Worm (Caenorhabditis elegans) whole organism, L4 larva: ENCODE results near the gene srsx-15.

ENCODE experiments used
- F37D6.2 ChIP-seq: sonication (generic microtip); optimal IDR thresholded peaks from 2 replicates; lab custom pipeline; 2016; ENCODE audit warnings: mild to moderate bottlenecking, missing genetic modification characterization, missing compliant biosample characterization
- F49E8.2 ChIP-seq: sonication (generic microtip); optimal IDR thresholded peaks from 2 replicates; lab custom pipeline; 2016; ENCODE audit warnings: missing compliant biosample characterization, mild to moderate bottlenecking, missing genetic modification characterization, borderline replicate concordance
- T26A8.4 ChIP-seq: fragments of 200-800 bp; sonication (Bioruptor generic); IDR thresholded peaks from 2 replicates; pipeline ENCODE4 v1.3.6; 2022; ENCODE audit warnings: missing genetic modification characterization, missing compliant biosample characterization
- Y48G9A.11 ChIP-seq: fragments of 200-800 bp; sonication (Bioruptor generic); IDR thresholded peaks from 2 replicates; pipeline ENCODE4 v1.3.6; 2022; ENCODE audit warnings: missing genetic modification reagents, missing genetic modification characterization, missing compliant biosample characterization
- Y5F2A.4 ChIP-seq: fragments of 200-800 bp; sonication (Bioruptor generic); optimal IDR thresholded peaks from 2 replicates; lab custom pipeline; 2018; ENCODE audit warnings: mild to moderate bottlenecking, missing genetic modification characterization, missing compliant biosample characterization
- aly-2 ChIP-seq: sonication (generic microtip); optimal IDR thresholded peaks from 2 replicates; lab custom pipeline; 2018; ENCODE audit warnings: missing biosample characterization, missing genetic modification characterization
- ama-1 ChIP-seq: fragments of 150-350 bp; optimal IDR thresholded peaks from 2 replicates; lab custom pipeline; 2014; ENCODE audit warnings: inconsistent platforms, mixed read lengths
- ceh-20 ChIP-seq: fragments of 200-800 bp; sonication (Bioruptor generic); IDR thresholded peaks from 2 replicates; pipeline ENCODE4 v1.3.6; 2022; ENCODE audit warnings: missing genetic modification reagents, missing genetic modification characterization, missing compliant biosample characterization
- ceh-28 ChIP-seq: fragments of 150-350 bp; optimal IDR thresholded peaks from 2 replicates; lab custom pipeline; 2014; ENCODE audit warnings: missing biosample characterization, missing genetic modification reagents, missing genetic modification characterization
- ces-1 ChIP-seq: fragments of 150-350 bp; sonication (generic microtip); optimal IDR thresholded peaks from 4 replicates; lab custom pipeline; 2014; ENCODE audit warnings: missing biosample characterization, missing genetic modification reagents, missing genetic modification characterization
- cey-2 ChIP-seq: sonication (generic microtip); optimal IDR thresholded peaks from 3 replicates; lab custom pipeline; 2017; ENCODE audit warnings: missing genetic modification characterization, mild to moderate bottlenecking, missing compliant biosample characterization, antibody characterized with exemption, borderline replicate concordance; ENCODE audit not compliant: insufficient read depth
- daf-19 ChIP-seq: fragments of 200-800 bp; sonication (Bioruptor generic); conservative IDR thresholded peaks from 2 replicates; pipeline ENCODE4 v1.3.6; 2022; ENCODE audit warnings: missing genetic modification characterization, missing compliant biosample characterization
- dmd-6 ChIP-seq: fragments of 200-800 bp; sonication (Bioruptor generic); IDR thresholded peaks from 2 replicates; pipeline ENCODE4 v1.3.6; 2022; ENCODE audit warnings: missing genetic modification reagents, missing genetic modification characterization, missing compliant biosample characterization
- dve-1 ChIP-seq: sonication (generic microtip); optimal IDR thresholded peaks from 2 replicates; lab custom pipeline; 2017; ENCODE audit warnings: antibody characterized with exemption, mild to moderate bottlenecking, missing genetic modification characterization, missing compliant biosample characterization; ENCODE audit not compliant: insufficient read depth
- lim-7 ChIP-seq: fragments of 200-800 bp; sonication (Bioruptor generic); IDR thresholded peaks from 2 replicates; pipeline ENCODE4 v1.3.6; 2022; ENCODE audit warnings: missing genetic modification characterization, missing compliant biosample characterization
- lin-39 ChIP-seq: fragments of 150-350 bp; optimal IDR thresholded peaks from 2 replicates; lab custom pipeline; 2014; ENCODE audit warnings: missing biosample characterization, missing genetic modification reagents, missing genetic modification characterization
- lir-3 ChIP-seq: sonication (generic microtip); optimal IDR thresholded peaks from 2 replicates; lab custom pipeline; 2016; ENCODE audit warnings: mild to moderate bottlenecking, missing genetic modification characterization, missing compliant biosample characterization
- lsy-2 ChIP-seq, 2 experiments: fragments of 150-350 bp in 1 of 2; sonication (generic microtip) in 1 of 2; optimal IDR thresholded peaks; 2 replicates each; lab custom pipeline; 2014 to 2017; ENCODE audit warnings: missing biosample characterization in 2 of 2, missing genetic modification characterization in 2 of 2
- nhr-25 ChIP-seq: sonication (generic microtip); optimal IDR thresholded peaks from 2 replicates; lab custom pipeline; 2017; ENCODE audit warnings: missing genetic modification characterization, mild to moderate bottlenecking, missing compliant biosample characterization, antibody characterized with exemption, moderate library complexity, borderline replicate concordance; ENCODE audit not compliant: insufficient read depth
- nhr-28 ChIP-seq: fragments of 150-350 bp; optimal IDR thresholded peaks from 2 replicates; lab custom pipeline; 2014; ENCODE audit warnings: missing biosample characterization, missing genetic modification characterization
- nhr-41 ChIP-seq: fragments of 200-800 bp; sonication (Bioruptor generic); IDR thresholded peaks from 2 replicates; pipeline ENCODE4 v1.3.6; 2022; ENCODE audit warnings: missing genetic modification reagents, missing genetic modification characterization, missing compliant biosample characterization
- nhr-42 ChIP-seq: fragments of 200-800 bp; sonication (Bioruptor generic); IDR thresholded peaks from 2 replicates; pipeline ENCODE4 v1.3.6; 2022; ENCODE audit warnings: missing genetic modification characterization, missing compliant biosample characterization
- nhr-6 ChIP-seq: fragments of 150-350 bp; optimal IDR thresholded peaks from 2 replicates; lab custom pipeline; 2014; ENCODE audit warnings: missing biosample characterization, missing genetic modification characterization
- nhr-77 ChIP-seq: fragments of 150-350 bp; optimal IDR thresholded peaks from 2 replicates; lab custom pipeline; 2014; ENCODE audit warnings: missing biosample characterization, missing genetic modification characterization
- pha-4 ChIP-seq, 2 experiments: fragments of 150-350 bp in 1 of 2; fragments of 200-800 bp in 1 of 2; sonication (Bioruptor generic) in 1 of 2; IDR thresholded peaks in 1 of 2; optimal IDR thresholded peaks in 1 of 2; 2 replicates each; pipeline versions ENCODE4 v1.3.6 to Lab custom; 2014 to 2022; ENCODE audit warnings: missing genetic modification characterization in 2 of 2, missing genetic modification reagents in 2 of 2, missing biosample characterization in 1 of 2, missing compliant biosample characterization in 1 of 2
- saeg-2 ChIP-seq: fragments of 200-800 bp; sonication (Bioruptor generic); IDR thresholded peaks from 2 replicates; pipeline ENCODE4 v1.3.6; 2022; ENCODE audit warnings: missing genetic modification reagents, missing genetic modification characterization, missing compliant biosample characterization
- skn-1 ChIP-seq: fragments of 150-350 bp; optimal IDR thresholded peaks from 2 replicates; lab custom pipeline; 2014; ENCODE audit warnings: missing biosample characterization, missing genetic modification characterization
- snpc-4 ChIP-seq: fragments of 150-350 bp; optimal IDR thresholded peaks from 2 replicates; lab custom pipeline; 2014; ENCODE audit warnings: missing biosample characterization, missing genetic modification characterization
- spr-3 ChIP-seq: fragments of 200-800 bp; sonication (Bioruptor generic); optimal IDR thresholded peaks from 2 replicates; lab custom pipeline; 2018; ENCODE audit warnings: mild to moderate bottlenecking, missing genetic modification characterization, missing compliant biosample characterization
- unc-130 ChIP-seq: sonication (generic microtip); optimal IDR thresholded peaks from 2 replicates; lab custom pipeline; 2016; ENCODE audit warnings: missing genetic modification reagents, missing genetic modification characterization, missing compliant biosample characterization
- unc-62 ChIP-seq, 3 experiments: fragments of 150-350 bp in 1 of 3; sonication (generic microtip); optimal IDR thresholded peaks in 2 of 3; peaks in 1 of 3; 1 replicate in 1 of 3; 2 replicates in 2 of 3; lab custom pipeline; 2014 to 2017; ENCODE audit warnings: missing biosample characterization in 3 of 3, missing genetic modification characterization in 3 of 3, missing genetic modification reagents in 3 of 3, missing genotype in 1 of 3
- zag-1 ChIP-seq: fragments of 150-350 bp; optimal IDR thresholded peaks from 2 replicates; lab custom pipeline; 2014; ENCODE audit warnings: missing biosample characterization, missing genetic modification characterization
- zfp-2 ChIP-seq: sonication (generic microtip); optimal IDR thresholded peaks from 2 replicates; lab custom pipeline; 2016; ENCODE audit warnings: mild to moderate bottlenecking, missing genetic modification characterization, missing compliant biosample characterization
- zip-2 ChIP-seq: fragments of 150-350 bp; optimal IDR thresholded peaks from 2 replicates; lab custom pipeline; 2014; ENCODE audit warnings: missing biosample characterization, missing genetic modification characterization

The srsx-15 gene

DNA sequence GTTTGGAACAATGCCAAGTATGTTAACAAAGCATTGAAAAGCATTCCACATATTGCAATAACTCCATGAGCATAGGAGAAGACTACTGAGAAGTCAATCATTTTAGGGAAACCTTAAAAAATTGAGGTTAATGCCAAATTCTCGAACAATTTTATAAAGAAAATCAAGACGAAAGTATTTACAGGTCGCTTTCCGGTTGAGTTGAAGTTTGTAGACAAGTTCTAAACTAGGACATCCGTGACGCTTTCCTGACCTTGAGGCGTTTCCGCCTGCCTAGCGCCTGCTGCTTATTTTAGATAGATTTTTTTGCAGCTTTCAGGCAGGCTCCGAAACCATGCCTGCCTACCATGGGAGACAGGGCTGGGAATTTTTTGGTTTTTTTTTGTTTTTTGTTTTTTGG is 11.9 kb upstream of the srsx-15 start, which contains the start of gene srd-13:
Gene srd-13 (minus strand): TSS at position 101 of the 400 bp plus-strand sequence.
- TF ChIP-seq snpc-4 (tag; lab: Kevin White, UChicago) (no peak), Y48G9A.11 (GFP tag; lab: Robert Waterston, UW) (no peak), ceh-20 (GFP tag; lab: Robert Waterston, UW) (no peak), nhr-41 (GFP tag; lab: Robert Waterston, UW) (no peak), zag-1 (no peak), nhr-77 (tag; lab: Kevin White, UChicago) (no peak), F37D6.2 (tag; lab: Kevin White, UChicago) (no peak), lir-3 (tag; lab: Kevin White, UChicago) (no peak), nhr-28 (tag; lab: Kevin White, UChicago) (no peak), nhr-6 (tag; lab: Kevin White, UChicago) (no peak), T26A8.4 (GFP tag; lab: Robert Waterston, UW) (no peak)
- TF ChIP-seq, all 104 proteins: peak for 0

DNA sequence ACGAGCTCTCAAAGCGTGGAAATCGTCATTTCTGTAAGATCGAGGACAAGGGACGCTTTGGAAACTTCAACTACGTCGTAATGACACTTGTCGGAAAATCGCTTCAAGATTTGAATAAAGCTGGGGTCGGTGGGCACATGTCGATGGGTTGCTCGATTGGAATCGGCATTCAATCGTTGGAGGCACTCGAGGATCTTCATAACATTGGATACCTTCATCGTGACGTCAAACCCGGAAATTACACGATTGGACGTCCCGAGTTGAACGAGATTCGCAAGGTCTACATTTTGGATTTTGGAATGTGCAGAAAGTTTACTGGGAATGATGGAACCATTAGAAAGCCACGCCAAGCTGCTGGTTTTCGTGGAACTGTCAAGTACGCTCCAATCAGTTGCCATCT is 8.9 kb upstream of the srsx-15 start:
- peak in 1 of 2 experiments; percentile 96 for TF ChIP-seq unc-62 (GFP tag; optimal IDR thresholded peaks at IDR 0.05 in 1 of 2; lab: Kevin White, UChicago)
- TF ChIP-seq unc-62 (tag; optimal IDR thresholded peaks at IDR 0.05; lab: Kevin White, UChicago), result no peak
- no peak for TF ChIP-seq F37D6.2 (tag; lab: Kevin White, UChicago)

DNA sequence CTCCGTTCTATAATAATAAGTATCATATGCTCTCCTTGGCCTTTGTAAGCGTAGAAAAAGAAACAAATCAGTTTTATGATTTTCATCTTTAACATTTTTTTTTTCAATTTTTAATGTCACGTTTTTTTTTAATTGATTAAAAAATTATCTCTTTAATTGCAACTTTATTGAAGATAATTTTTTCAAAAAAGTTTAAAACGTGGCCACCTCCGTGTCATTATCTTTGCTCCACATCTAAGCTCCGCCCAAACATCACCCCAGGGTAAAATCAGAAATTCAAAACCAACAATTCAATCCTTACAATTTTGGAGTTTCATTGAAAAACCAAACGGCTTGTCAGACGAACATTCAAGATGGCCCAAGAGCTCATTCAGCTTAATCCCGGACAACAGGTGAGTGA is 8.0 kb upstream of the srsx-15 start, which contains the start of gene ttbk-8.2:
Gene ttbk-8.2 (plus strand): TSS at position 301 of the 400 bp plus-strand sequence.
- no peak for TF ChIP-seq spr-3 (GFP tag; lab: Kevin White, UChicago)
- TF ChIP-seq cey-2 (tag; lab: Kevin White, UChicago), result no peak
- no peak for TF ChIP-seq daf-19 (GFP tag; lab: Robert Waterston, UW)
- TF ChIP-seq nhr-25 (tag; lab: Kevin White, UChicago), result no peak
- no peak for TF ChIP-seq zip-2 (tag; lab: Kevin White, UChicago)
- TF ChIP-seq nhr-42 (GFP tag; lab: Robert Waterston, UW), result no peak
- no peak for TF ChIP-seq lsy-2 (tag; optimal IDR thresholded peaks at IDR 0.05; lab: Kevin White, UChicago)
- no peak for TF ChIP-seq dmd-6
- TF ChIP-seq dve-1 (tag; lab: Kevin White, UChicago), result no peak
- no peak for TF ChIP-seq ceh-28 (tag; lab: Kevin White, UChicago)
- no peak for TF ChIP-seq aly-2 (tag; lab: Kevin White, UChicago)
- no peak for TF ChIP-seq zfp-2 (tag; lab: Kevin White, UChicago)
- TF ChIP-seq, all 104 proteins: peak for 0

DNA sequence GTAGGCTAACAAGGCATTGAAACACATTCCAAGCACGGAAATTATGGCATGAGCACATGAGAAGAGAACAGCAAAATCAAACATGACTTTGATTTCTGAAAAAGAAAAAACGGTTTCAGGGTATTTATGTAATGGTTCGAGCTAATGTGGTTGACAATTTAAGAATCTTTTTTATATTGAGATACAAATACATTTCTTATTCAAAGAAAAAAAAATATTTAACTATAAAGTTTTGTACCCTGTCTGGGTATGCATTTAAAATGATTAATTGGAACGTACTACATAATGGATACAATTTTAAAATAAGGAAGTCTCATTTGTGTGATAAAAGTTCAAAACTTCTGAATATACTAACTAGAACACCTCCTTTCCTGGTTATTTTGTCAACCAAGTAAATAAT is 6.5 kb upstream of the srsx-15 start, which contains the start of gene srd-12:
Gene srd-12 (minus strand): TSS at position 101 of the 400 bp plus-strand sequence.
- TF ChIP-seq daf-19 (GFP tag; lab: Robert Waterston, UW), result no peak
- TF ChIP-seq lin-39 (tag; lab: Kevin White, UChicago), result no peak
- no peak for TF ChIP-seq lim-7 (GFP tag; lab: Robert Waterston, UW)
- TF ChIP-seq ama-1 (lab: Kevin White, UChicago), result no peak
- TF ChIP-seq ces-1 (GFP tag; lab: Kevin White, UChicago), result no peak

DNA sequence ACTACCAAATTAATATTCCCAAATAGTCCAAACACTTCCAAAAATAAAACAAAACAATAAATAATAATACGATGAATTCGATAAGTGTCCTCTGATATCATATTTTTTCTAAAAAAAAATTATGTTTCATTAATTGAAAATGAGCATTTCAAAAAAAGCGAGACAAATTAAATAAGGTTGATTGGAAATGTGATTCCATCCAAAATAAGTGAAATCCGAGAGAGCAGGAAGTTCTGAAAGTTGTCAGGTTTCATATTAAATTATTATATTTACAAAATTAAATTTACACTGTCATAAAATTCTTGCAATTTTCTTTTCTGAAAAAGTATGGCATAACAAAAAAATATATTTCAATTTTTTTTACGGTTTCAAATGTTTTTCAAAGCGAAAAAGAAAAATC is 3.4 kb upstream of the srsx-15 start, which contains the start of gene srsx-14:
Gene srsx-14 (minus strand): TSS at position 101 of the 400 bp plus-strand sequence.
- TF ChIP-seq spr-3 (GFP tag; lab: Kevin White, UChicago), result no peak
- no peak for TF ChIP-seq unc-130 (GFP tag; lab: Kevin White, UChicago)
- no peak for TF ChIP-seq cey-2 (tag; lab: Kevin White, UChicago)
- no peak for TF ChIP-seq Y5F2A.4 (GFP tag; lab: Kevin White, UChicago)
- no peak for TF ChIP-seq F49E8.2
- no peak for TF ChIP-seq skn-1 (tag; lab: Kevin White, UChicago)
- TF ChIP-seq nhr-42 (GFP tag; lab: Robert Waterston, UW), result no peak
- TF ChIP-seq pha-4 (GFP tag; IDR thresholded peaks at IDR 0.05; lab: Robert Waterston, UW), result no peak
- TF ChIP-seq pha-4 (tag; optimal IDR thresholded peaks at IDR 0.05; lab: Kevin White, UChicago), result no peak
- no peak for TF ChIP-seq lim-7 (GFP tag; lab: Robert Waterston, UW)
- TF ChIP-seq lir-3 (tag; lab: Kevin White, UChicago), result no peak
- no peak for TF ChIP-seq saeg-2 (GFP tag; lab: Robert Waterston, UW)
